Worm (Caenorhabditis elegans): ENCODE measurements around the gene K02F3.12.

DNA sequence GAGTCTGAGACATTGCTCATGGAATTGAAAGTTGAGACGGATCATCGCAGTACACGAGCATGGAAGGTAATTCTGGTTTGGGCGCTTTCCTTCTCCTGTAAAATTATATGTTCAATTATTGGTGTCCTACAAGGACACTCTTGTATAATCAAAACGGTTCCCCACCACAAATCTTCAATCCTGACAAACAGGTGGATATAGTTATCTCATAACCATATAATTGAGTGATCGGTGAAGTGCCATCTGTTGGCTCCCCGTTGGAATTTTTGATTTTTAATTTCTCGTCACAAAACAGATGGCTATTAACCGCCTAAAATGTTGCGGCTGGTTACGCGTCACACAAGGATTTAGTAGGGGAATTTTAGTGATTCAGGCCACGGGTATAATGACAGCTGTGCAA, 12.5 kb downstream of the K02F3.12 start:
- TF ChIP-seq nfya-1 (tag; optimal IDR thresholded peaks at IDR 0.05; ENCODE audit: borderline replicate concordance, insufficient read depth) (no peak), F39B2.1 (GFP tag; IDR thresholded peaks at IDR 0.05) (no peak), aptf-3 (GFP tag; IDR thresholded peaks at IDR 0.05) (no peak), hrde-1 (tag; optimal IDR thresholded peaks at IDR 0.05; ENCODE audit: borderline replicate concordance) (no peak), tbp1 (GFP tag; optimal IDR thresholded peaks at IDR 0.05) (no peak), pbrm-1 (GFP tag; IDR thresholded peaks at IDR 0.05) (no peak), zim-3 (tag; optimal IDR thresholded peaks at IDR 0.05) (no peak), Y53G8AR.9 (GFP tag; conservative IDR thresholded peaks at IDR 0.05) (no peak), madf-3 (GFP tag; IDR thresholded peaks at IDR 0.05) (no peak), hmg-20 (GFP tag; IDR thresholded peaks at IDR 0.05) (no peak), ceh-40 (GFP tag; IDR thresholded peaks at IDR 0.05) (no peak)

Data from whole organism, young adult.